Worm (Caenorhabditis elegans) whole organism, L2 larva: Measurements from ENCODE around the gene tps-1.

ENCODE experiments used
- aly-2 ChIP-seq: fragments of 150-350 bp; optimal IDR thresholded peaks from 2 replicates; lab custom pipeline; 2014; ENCODE audit warnings: missing biosample characterization, missing genetic modification characterization
- gmeb-1 ChIP-seq: fragments of 150-350 bp; optimal IDR thresholded peaks from 2 replicates; lab custom pipeline; 2014; ENCODE audit warnings: missing biosample characterization, missing genetic modification characterization
- lin-39 ChIP-seq: fragments of 150-350 bp; optimal IDR thresholded peaks from 2 replicates; lab custom pipeline; 2014; ENCODE audit warnings: missing biosample characterization, missing genetic modification reagents, missing genetic modification characterization
- mdl-1 ChIP-seq, 2 experiments: fragments of 150-350 bp in 1 of 2; sonication (generic microtip) in 1 of 2; optimal IDR thresholded peaks; 2 replicates each; lab custom pipeline; 2017; ENCODE audit warnings: missing biosample characterization in 2 of 2, missing genetic modification characterization in 2 of 2
- nhr-12 ChIP-seq: fragments of 150-350 bp; optimal IDR thresholded peaks from 2 replicates; lab custom pipeline; 2014; ENCODE audit warnings: missing biosample characterization, missing genetic modification characterization
- nhr-129 ChIP-seq: fragments of 150-350 bp; optimal IDR thresholded peaks from 2 replicates; lab custom pipeline; 2014; ENCODE audit warnings: missing biosample characterization, missing genetic modification characterization
- nhr-23 ChIP-seq: fragments of 150-350 bp; optimal IDR thresholded peaks from 2 replicates; lab custom pipeline; 2014; ENCODE audit warnings: missing biosample characterization, missing genetic modification reagents, missing genetic modification characterization
- nhr-237 ChIP-seq: fragments of 150-350 bp; optimal IDR thresholded peaks from 2 replicates; lab custom pipeline; 2014; ENCODE audit warnings: missing biosample characterization, missing genetic modification characterization
- snpc-4 ChIP-seq: fragments of 150-350 bp; optimal IDR thresholded peaks from 2 replicates; lab custom pipeline; 2014; ENCODE audit warnings: missing biosample characterization, missing genetic modification characterization
- unc-62 ChIP-seq: fragments of 150-350 bp; optimal IDR thresholded peaks from 2 replicates; lab custom pipeline; 2014; ENCODE audit warnings: missing biosample characterization, missing genetic modification reagents, missing genetic modification characterization

- TF ChIP-seq gmeb-1 (no peak), nhr-23 (tag; lab: Kevin White, UChicago) (no peak), aly-2 (tag; lab: Kevin White, UChicago) (no peak), nhr-237 (tag; lab: Kevin White, UChicago) (no peak), nhr-12 (tag; lab: Kevin White, UChicago) (no peak), snpc-4 (tag; lab: Kevin White, UChicago) (no peak), lin-39 (tag; lab: Kevin White, UChicago) (no peak), nhr-129 (tag; lab: Kevin White, UChicago) (no peak), mdl-1 (tag; optimal IDR thresholded peaks at IDR 0.05; lab: Kevin White, UChicago) (no peak), unc-62 (GFP tag; lab: Kevin White, UChicago) (no peak)
Observed at ce11 chrX:17514422-17514821, 40.1 kb upstream of the tps-1 start.
